Worm (Caenorhabditis elegans): Measurements from ENCODE around the gene plpp-1.3.
A peak's percentile ranks its signal among the peaks of the same experiment; 100 is the strongest.

plpp-1.3 gene

ce11 chrX:10679193-10679592 is 15.9 kb upstream of the plpp-1.3 start (continued):
- no peak for TF ChIP-seq sox-4 (tag; optimal IDR thresholded peaks at IDR 0.05)

DNA sequence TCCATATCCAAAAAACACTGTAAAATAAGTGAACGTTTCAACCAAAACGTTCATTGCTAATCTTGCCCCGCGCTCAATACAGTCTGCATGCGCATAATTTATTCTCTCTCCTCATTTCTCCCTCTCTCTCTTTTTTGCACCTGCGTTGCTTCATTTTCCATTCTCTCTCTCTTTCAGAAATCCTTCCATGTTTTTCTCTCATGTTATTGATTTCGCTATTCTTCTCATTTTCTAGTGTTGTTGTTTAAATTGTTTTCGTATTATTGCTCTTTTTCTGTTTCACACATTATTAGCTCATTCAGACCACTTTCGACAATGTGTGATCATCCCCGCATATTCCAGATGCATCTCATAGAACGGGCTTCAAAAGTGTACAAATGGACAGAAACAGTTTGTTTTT is 13.4 kb upstream of the plpp-1.3 start, which contains the start of gene phf-31:
Gene phf-31, plus strand, starts transcription at position 301 of the 400 bp plus-strand sequence.
- TF ChIP-seq ztf-4 (tag; optimal IDR thresholded peaks at IDR 0.05) = no peak
- no peak for TF ChIP-seq nhr-84 (tag; optimal IDR thresholded peaks at IDR 0.05)
- TF ChIP-seq fkh-4 (tag; optimal IDR thresholded peaks at IDR 0.05; ENCODE audit: borderline replicate concordance) = no peak
- no peak for TF ChIP-seq ztf-11 (tag; optimal IDR thresholded peaks at IDR 0.05)
- TF ChIP-seq egl-13 (tag; optimal IDR thresholded peaks at IDR 0.05) = no peak
- no peak for TF ChIP-seq blmp-1 (tag; optimal IDR thresholded peaks at IDR 0.05)
- TF ChIP-seq rnt-1 (tag; optimal IDR thresholded peaks at IDR 0.05) = no peak
- no peak for TF ChIP-seq aha-1 (tag; optimal IDR thresholded peaks at IDR 0.05)
- TF ChIP-seq C04F5.9 (tag; optimal IDR thresholded peaks at IDR 0.05) = no peak
- no peak for TF ChIP-seq F16B12.6 (tag; optimal IDR thresholded peaks at IDR 0.05)
- TF ChIP-seq unc-30 (tag; optimal IDR thresholded peaks at IDR 0.05) = no peak
- no peak for TF ChIP-seq dpl-1 (GFP tag; optimal IDR thresholded peaks at IDR 0.05)
- TF ChIP-seq tbx-2 (tag; optimal IDR thresholded peaks at IDR 0.05) = no peak
- TF ChIP-seq nhr-19 (GFP tag; conservative IDR thresholded peaks at IDR 0.05) = no peak
- TF ChIP-seq tlp-1 (tag; optimal IDR thresholded peaks at IDR 0.05) = no peak

DNA sequence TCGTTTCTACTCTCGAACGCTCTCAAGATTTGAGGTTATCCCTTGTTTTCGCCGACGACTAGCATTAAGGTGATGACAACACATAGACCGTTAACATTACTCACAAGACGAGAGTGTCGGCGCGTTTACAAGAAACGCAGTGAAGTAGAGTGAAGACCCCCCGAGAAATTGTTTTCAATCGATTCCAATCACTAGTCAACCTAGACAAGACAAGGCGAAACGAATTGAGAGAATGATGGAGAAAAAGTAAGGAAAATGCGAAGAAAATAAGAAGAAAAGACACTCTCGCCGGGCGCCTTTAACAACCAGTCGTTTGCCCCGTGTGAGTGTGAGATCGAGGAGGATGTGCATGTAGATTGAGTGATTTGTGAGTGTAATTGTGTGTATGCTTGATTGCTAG is 10.6 kb upstream of the plpp-1.3 start:
- no peak for TF ChIP-seq unc-62 (GFP tag; optimal IDR thresholded peaks at IDR 0.05)
- TF ChIP-seq jun-1 (tag; optimal IDR thresholded peaks at IDR 0.05) = no peak
- TF ChIP-seq fos-1 (tag; optimal IDR thresholded peaks at IDR 0.05) = peak; percentile 4
- TF ChIP-seq fkh-4 (tag; optimal IDR thresholded peaks at IDR 0.05; ENCODE audit: borderline replicate concordance) = no peak
- peak; percentile 35 for TF ChIP-seq snpc-4 (tag; optimal IDR thresholded peaks at IDR 0.05)
- TF ChIP-seq hlh-17 (GFP tag; optimal IDR thresholded peaks at IDR 0.05; ENCODE audit: borderline replicate concordance) = no peak
- TF ChIP-seq ceh-8 (GFP tag; optimal IDR thresholded peaks at IDR 0.05) = no peak
- no peak for TF ChIP-seq lin-39 (tag; optimal IDR thresholded peaks at IDR 0.05)
- no peak for TF ChIP-seq C04F5.9 (tag; optimal IDR thresholded peaks at IDR 0.05)
- TF ChIP-seq swsn-7 (tag; optimal IDR thresholded peaks at IDR 0.05) = peak; percentile 34
- TF ChIP-seq xbp-1 (tag; optimal IDR thresholded peaks at IDR 0.05) = peak; percentile 13
- no peak for TF ChIP-seq sptf-1 (tag; optimal IDR thresholded peaks at IDR 0.05)
- TF ChIP-seq Y116A8C.19 (tag; optimal IDR thresholded peaks at IDR 0.05; ENCODE audit: borderline replicate concordance) = no peak
- no peak for TF ChIP-seq ceh-82 (tag; optimal IDR thresholded peaks at IDR 0.05)
- TF ChIP-seq skn-1 (tag; optimal IDR thresholded peaks at IDR 0.05) = peak; percentile 18
- TF ChIP-seq lin-15B (tag; optimal IDR thresholded peaks at IDR 0.05) = no peak
- TF ChIP-seq nhr-12 (tag; optimal IDR thresholded peaks at IDR 0.05) = no peak
- no peak for TF ChIP-seq fkh-8 (tag; optimal IDR thresholded peaks at IDR 0.05)
- TF ChIP-seq rnt-1 (tag; optimal IDR thresholded peaks at IDR 0.05) = peak; percentile 27
- TF ChIP-seq nhr-77 (tag; optimal IDR thresholded peaks at IDR 0.05) = peak; percentile 59
- TF ChIP-seq ama-1 (optimal IDR thresholded peaks at IDR 0.05) = no peak
- no peak for TF ChIP-seq unc-98 (GFP tag; IDR thresholded peaks at IDR 0.05)
- TF ChIP-seq egl-13 (tag; optimal IDR thresholded peaks at IDR 0.05) = no peak
- no peak for TF ChIP-seq nhr-28 (tag; optimal IDR thresholded peaks at IDR 0.05)
- TF ChIP-seq nhr-20 (tag; optimal IDR thresholded peaks at IDR 0.05) = peak; percentile 89
- no peak for TF ChIP-seq nhr-237 (tag; optimal IDR thresholded peaks at IDR 0.05)
- TF ChIP-seq mab-9 (GFP tag; IDR thresholded peaks at IDR 0.05) = no peak
- no peak for TF ChIP-seq sox-4 (tag; optimal IDR thresholded peaks at IDR 0.05)
- TF ChIP-seq C34B4.2 (tag; optimal IDR thresholded peaks at IDR 0.05) = no peak
- TF ChIP-seq aha-1 (tag; optimal IDR thresholded peaks at IDR 0.05) = no peak
- peak; percentile 93 for TF ChIP-seq lin-14 (GFP tag; optimal IDR thresholded peaks at IDR 0.05)
- no peak for TF ChIP-seq lir-3 (tag; optimal IDR thresholded peaks at IDR 0.05; ENCODE audit: poor library complexity)
- TF ChIP-seq lin-13 (GFP tag; optimal IDR thresholded peaks at IDR 0.05) = no peak
- TF ChIP-seq C16A3.4 (tag; optimal IDR thresholded peaks at IDR 0.05) = peak; percentile 71
- no peak for TF ChIP-seq isw-1 (GFP tag; IDR thresholded peaks at IDR 0.05)
- TF ChIP-seq elt-2 (tag; optimal IDR thresholded peaks at IDR 0.05) = peak; percentile 29
- peak; percentile 93 for TF ChIP-seq blmp-1 (tag; optimal IDR thresholded peaks at IDR 0.05)
- peak; percentile 73 for TF ChIP-seq unc-130 (tag; optimal IDR thresholded peaks at IDR 0.05)
- TF ChIP-seq nhr-11 (tag; optimal IDR thresholded peaks at IDR 0.05) = no peak
- no peak for TF ChIP-seq efl-3 (GFP tag; optimal IDR thresholded peaks at IDR 0.05)
- TF ChIP-seq nhr-85 (tag) = peak; percentile 88
- TF ChIP-seq F16B12.6 (tag; optimal IDR thresholded peaks at IDR 0.05) = no peak
